Fruit fly (Drosophila melanogaster): ENCODE measurements around the gene CG32365.

DNA sequence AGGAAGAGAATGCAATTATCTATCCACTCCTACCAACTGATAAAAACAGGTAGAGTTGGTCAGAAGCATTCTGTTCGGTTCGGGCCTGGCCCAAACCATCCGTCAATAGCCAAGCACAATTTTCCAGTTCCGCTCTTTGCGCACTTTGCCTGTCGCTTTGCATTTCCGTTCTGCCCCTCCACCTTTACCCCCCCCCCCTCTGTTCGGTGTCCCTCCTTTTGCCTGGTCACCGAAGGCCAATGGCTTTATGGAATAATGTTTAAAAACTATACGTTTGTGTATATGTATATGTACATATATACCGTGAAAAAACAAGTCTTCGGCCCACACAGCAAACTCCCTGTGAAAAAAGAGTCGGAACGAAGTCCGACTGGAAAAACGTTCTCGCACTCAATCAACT lies 12.3 kb downstream of the CG32365 start:
- TF ChIP-seq Hr39 (GFP tag; optimal IDR thresholded peaks at IDR 0.05) (no peak), CG6854 (GFP tag; optimal IDR thresholded peaks at IDR 0.05) (no peak), Sox102F (GFP tag; optimal IDR thresholded peaks at IDR 0.05) (no peak), CG11762 (GFP tag; optimal IDR thresholded peaks at IDR 0.05; ENCODE audit: insufficient read depth) (no peak), CG34406 (GFP tag; optimal IDR thresholded peaks at IDR 0.05) (no peak), Lpt (GFP tag; optimal IDR thresholded peaks at IDR 0.05) (no peak), OdsH (GFP tag; optimal IDR thresholded peaks at IDR 0.05) (no peak), CG8319 (GFP tag; optimal IDR thresholded peaks at IDR 0.05) (no peak)
